Fruit fly (Drosophila melanogaster): Measurements from ENCODE around the gene CG13603.

dm6 chr3R:24008887-24009286 lies 22.5 kb upstream of the CG13603 start:
- no peak for TF ChIP-seq h (GFP tag; optimal IDR thresholded peaks at IDR 0.05)
- no peak for TF ChIP-seq Dif (GFP tag; optimal IDR thresholded peaks at IDR 0.05; ENCODE audit: partially characterized antibody)
- TF ChIP-seq dmrt93B (GFP tag; optimal IDR thresholded peaks at IDR 0.05), result no peak
- TF ChIP-seq CG32264 (GFP tag; optimal IDR thresholded peaks at IDR 0.05), result no peak
- no peak for TF ChIP-seq Hr78 (GFP tag; optimal IDR thresholded peaks at IDR 0.05)
- TF ChIP-seq Vsx2 (GFP tag; optimal IDR thresholded peaks at IDR 0.05; ENCODE audit: partially characterized antibody), result no peak
- TF ChIP-seq psq (GFP tag; optimal IDR thresholded peaks at IDR 0.05), result no peak
- TF ChIP-seq rgr (GFP tag; optimal IDR thresholded peaks at IDR 0.05), result no peak
- TF ChIP-seq woc (GFP tag; optimal IDR thresholded peaks at IDR 0.05), result no peak
- TF ChIP-seq Dfd (GFP tag; optimal IDR thresholded peaks at IDR 0.05), result no peak
- no peak for TF ChIP-seq Hnf4 (GFP tag; optimal IDR thresholded peaks at IDR 0.05)
- no peak for TF ChIP-seq dl (GFP tag; optimal IDR thresholded peaks at IDR 0.05; ENCODE audit: insufficient read depth in 1 of 2, partially characterized antibody in 2 of 2)
- no peak for TF ChIP-seq ey (GFP tag; optimal IDR thresholded peaks at IDR 0.05)

Measured in whole organism, wandering third instar larva.